Worm (Caenorhabditis elegans) whole organism, L4 larva: ENCODE data around the gene smc-3.

Experiments
- nhr-76 ChIP-seq: fragments of 150-350 bp; optimal IDR thresholded peaks from 2 replicates; lab custom pipeline; 2014; ENCODE audit warnings: missing biosample characterization, missing genetic modification characterization
- unc-62 ChIP-seq, 3 experiments: fragments of 150-350 bp in 1 of 3; sonication (generic microtip); optimal IDR thresholded peaks in 2 of 3; peaks in 1 of 3; 1 replicate in 1 of 3; 2 replicates in 2 of 3; lab custom pipeline; 2014 to 2017; ENCODE audit warnings: missing biosample characterization in 3 of 3, missing genetic modification characterization in 3 of 3, missing genetic modification reagents in 3 of 3, missing genotype in 1 of 3
- zag-1 ChIP-seq: fragments of 150-350 bp; optimal IDR thresholded peaks from 2 replicates; lab custom pipeline; 2014; ENCODE audit warnings: missing biosample characterization, missing genetic modification characterization

DNA sequence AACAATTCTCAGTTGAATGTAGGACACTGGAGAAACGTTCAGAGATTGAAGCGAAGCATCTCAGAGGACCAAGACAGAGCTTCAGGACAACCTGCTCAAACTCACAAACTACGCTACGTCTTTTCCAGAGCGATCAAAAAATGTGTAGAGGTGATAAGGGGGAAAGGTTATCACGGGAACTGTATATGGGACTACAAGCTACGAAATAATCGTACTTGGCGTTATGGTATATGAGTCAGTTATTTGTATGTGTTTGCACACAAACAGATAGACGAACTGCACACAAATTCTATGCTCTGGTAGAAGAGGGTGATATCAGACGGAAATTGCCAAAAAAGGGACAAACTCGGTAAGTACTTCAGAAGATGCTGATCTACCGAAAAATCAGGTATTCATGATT, 21.5 kb upstream of the smc-3 start:
- no peak for TF ChIP-seq zag-1 (tag; lab: Kevin White, UChicago)
- TF ChIP-seq unc-62 (GFP tag; optimal IDR thresholded peaks at IDR 0.05 in 1 of 2; lab: Kevin White, UChicago) = no peak
- TF ChIP-seq unc-62 (tag; optimal IDR thresholded peaks at IDR 0.05; lab: Kevin White, UChicago) = no peak
- TF ChIP-seq nhr-76 (tag; lab: Kevin White, UChicago) = no peak
